Worm (Caenorhabditis elegans) whole organism, L3 larva: ENCODE data around the gene C32B5.18.

Experiments
- aly-2 ChIP-seq: fragments of 150-350 bp; optimal IDR thresholded peaks from 2 replicates; lab custom pipeline; 2014; ENCODE audit warnings: missing biosample characterization, missing genetic modification characterization
- ama-1 ChIP-seq: fragments of 150-350 bp; optimal IDR thresholded peaks from 2 replicates; lab custom pipeline; 2018
- ceh-9 ChIP-seq: sonication (generic microtip); optimal IDR thresholded peaks from 2 replicates; lab custom pipeline; 2018; ENCODE audit warnings: missing biosample characterization, missing genetic modification characterization
- elt-3 ChIP-seq, 3 experiments: fragments of 150-350 bp in 1 of 3; sonication (generic microtip) in 2 of 3; optimal IDR thresholded peaks; 2 replicates in 2 of 3; 4 replicates in 1 of 3; lab custom pipeline; 2014 to 2017; ENCODE audit warnings: missing biosample characterization in 3 of 3, missing genetic modification characterization in 3 of 3
- fkh-10 ChIP-seq: sonication (generic microtip); optimal IDR thresholded peaks from 2 replicates; lab custom pipeline; 2017; ENCODE audit warnings: missing biosample characterization, missing genetic modification reagents, missing genetic modification characterization
- jun-1 ChIP-seq: fragments of 150-350 bp; optimal IDR thresholded peaks from 2 replicates; lab custom pipeline; 2014; ENCODE audit warnings: missing biosample characterization, missing genetic modification reagents, missing genetic modification characterization
- lsy-12 ChIP-seq: sonication (generic microtip); optimal IDR thresholded peaks from 2 replicates; lab custom pipeline; 2016; ENCODE audit warnings: mild to moderate bottlenecking, missing genetic modification characterization, missing compliant biosample characterization
- nhr-43 ChIP-seq: sonication (generic microtip); optimal IDR thresholded peaks from 2 replicates; lab custom pipeline; 2016; ENCODE audit warnings: mild to moderate bottlenecking, missing genetic modification characterization, missing compliant biosample characterization; ENCODE audit not compliant: poor library complexity, severe bottlenecking
- pha-4 ChIP-seq: fragments of 150-350 bp; optimal IDR thresholded peaks from 2 replicates; lab custom pipeline; 2014; ENCODE audit warnings: missing biosample characterization, missing genetic modification reagents, missing genetic modification characterization
- snpc-4 ChIP-seq: fragments of 150-350 bp; optimal IDR thresholded peaks from 2 replicates; lab custom pipeline; 2014; ENCODE audit warnings: missing biosample characterization, missing genetic modification characterization
- unc-39 ChIP-seq: sonication (generic microtip); optimal IDR thresholded peaks from 4 replicates; lab custom pipeline; 2017; ENCODE audit warnings: missing biosample characterization, missing genetic modification characterization

DNA sequence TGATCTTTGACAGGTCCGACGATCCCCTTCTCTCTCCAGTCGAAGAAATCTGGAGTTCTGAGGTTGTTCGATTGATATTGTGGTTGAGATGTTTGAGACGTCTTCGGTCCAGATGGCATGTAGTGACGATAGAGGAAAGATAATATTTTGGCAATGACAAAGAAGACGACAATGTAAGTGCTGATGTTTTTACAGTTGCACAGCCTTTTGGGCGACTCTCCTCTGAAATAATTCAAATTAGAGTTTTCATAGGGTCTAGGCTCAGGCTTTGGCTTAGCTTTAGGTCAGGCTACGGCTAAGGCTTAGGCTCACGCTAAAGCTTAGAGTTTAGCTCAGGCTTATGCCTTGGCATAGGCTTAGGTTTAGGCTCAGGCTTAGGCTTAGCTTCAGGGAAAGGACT, 1.6 kb downstream of the C32B5.18 start, which contains the start of gene C32B5.13:
- TF ChIP-seq ama-1 (lab: Kevin White, UChicago) = no peak
- no peak for TF ChIP-seq elt-3 (tag; optimal IDR thresholded peaks at IDR 0.05; lab: Kevin White, UChicago)
- no peak for TF ChIP-seq jun-1 (tag; lab: Kevin White, UChicago)
- no peak for TF ChIP-seq snpc-4 (tag; lab: Kevin White, UChicago)
- no peak for TF ChIP-seq fkh-10 (GFP tag; lab: Kevin White, UChicago)
- no peak for TF ChIP-seq ceh-9 (tag; lab: Kevin White, UChicago)
- no peak for TF ChIP-seq pha-4 (tag; lab: Kevin White, UChicago)
- no peak for TF ChIP-seq unc-39 (tag; lab: Kevin White, UChicago)
- no peak for TF ChIP-seq lsy-12 (tag; lab: Kevin White, UChicago)
- TF ChIP-seq aly-2 (tag; lab: Kevin White, UChicago) = no peak
- TF ChIP-seq nhr-43 (tag; lab: Kevin White, UChicago) = no peak
